Worm (Caenorhabditis elegans): Measurements from ENCODE around the gene pnc-2.

DNA sequence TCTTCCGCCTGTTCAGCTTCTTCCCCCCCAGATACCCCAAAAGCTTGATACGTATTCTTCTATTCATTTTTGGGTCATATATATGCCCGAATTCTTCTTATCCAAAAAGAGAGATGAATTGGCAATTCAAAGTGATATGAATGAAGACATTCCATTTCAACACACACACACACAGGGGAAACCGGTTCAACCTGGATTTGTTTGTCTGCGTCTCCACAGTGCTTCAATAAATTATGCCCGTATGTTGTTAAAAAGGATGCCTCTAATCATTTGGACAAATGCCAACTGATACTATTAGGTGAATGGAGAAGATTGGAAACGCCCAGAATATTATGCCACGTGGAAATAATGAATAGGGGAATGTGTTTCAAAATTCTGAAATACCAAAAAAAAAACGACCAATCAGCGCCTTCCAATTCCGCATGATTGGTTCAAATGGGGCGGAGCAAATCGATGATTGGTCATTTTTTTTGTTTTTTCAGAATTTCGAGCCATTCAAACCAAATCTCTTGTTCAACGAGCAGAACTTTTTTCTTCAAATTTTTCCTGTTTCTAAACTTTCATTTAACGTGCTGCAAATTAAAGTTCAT, 39.5 kb downstream of the pnc-2 start:
- no peak for TF ChIP-seq daf-12 (tag; optimal IDR thresholded peaks at IDR 0.05)
- no peak for TF ChIP-seq ceh-16 (tag; optimal IDR thresholded peaks at IDR 0.05)
- no peak for TF ChIP-seq unc-39 (tag; optimal IDR thresholded peaks at IDR 0.05)
- no peak for TF ChIP-seq lsy-12 (tag; optimal IDR thresholded peaks at IDR 0.05)

All from whole organism, L3 larva.